Fruit fly (Drosophila melanogaster) whole organism, prepupa: ENCODE measurements around the gene CG42816.
A peak's percentile ranks its signal among the peaks of the same experiment; 100 is the strongest.

Source experiments
- Blimp-1 ChIP-seq: fragments of 200-800 bp; sonication (Bioruptor generic); optimal IDR thresholded peaks from 3 replicates; lab custom pipeline; 2017; ENCODE audit warnings: missing biosample characterization, missing genetic modification characterization, mild to moderate bottlenecking, moderate library complexity, missing genetic modification reagents
- CG10669 ChIP-seq: fragments of 200-800 bp; sonication (Bioruptor generic); optimal IDR thresholded peaks from 3 replicates; lab custom pipeline; 2018; ENCODE audit warnings: missing biosample characterization, mild to moderate bottlenecking, missing genetic modification characterization, moderate library complexity
- CG15336 ChIP-seq: fragments of 200-800 bp; sonication (Bioruptor generic); IDR thresholded peaks from 2 replicates; pipeline ENCODE4 v1.3.6; 2022; ENCODE audit warnings: missing biosample characterization, missing genetic modification characterization
- CG1621 ChIP-seq: fragments of 200-800 bp; sonication (Bioruptor generic); optimal IDR thresholded peaks from 3 replicates; lab custom pipeline; 2018; ENCODE audit warnings: missing biosample characterization, mild to moderate bottlenecking, missing genetic modification characterization
- CG31627 ChIP-seq: fragments of 200-800 bp; sonication (Bioruptor generic); optimal IDR thresholded peaks from 3 replicates; lab custom pipeline; 2016; ENCODE audit warnings: missing biosample characterization, missing genetic modification characterization
- CG32006 ChIP-seq: fragments of 200-800 bp; sonication (Bioruptor generic); optimal IDR thresholded peaks from 3 replicates; lab custom pipeline; 2017; ENCODE audit warnings: missing biosample characterization, mild to moderate bottlenecking, missing genetic modification characterization
- CG4318 ChIP-seq: fragments of 200-800 bp; sonication (Bioruptor generic); optimal IDR thresholded peaks from 3 replicates; lab custom pipeline; 2017; ENCODE audit warnings: missing biosample characterization, mild to moderate bottlenecking, missing genetic modification characterization
- CG6792 ChIP-seq: fragments of 200-800 bp; sonication (Bioruptor generic); optimal IDR thresholded peaks from 3 replicates; lab custom pipeline; 2016; ENCODE audit warnings: missing biosample characterization, missing genetic modification characterization
- CG6808 ChIP-seq: fragments of 200-800 bp; sonication (Bioruptor generic); optimal IDR thresholded peaks from 3 replicates; lab custom pipeline; 2017; ENCODE audit warnings: missing biosample characterization, missing genetic modification characterization, mild to moderate bottlenecking, moderate library complexity, missing genetic modification reagents
- CG6854 ChIP-seq: fragments of 200-800 bp; sonication (Bioruptor generic); optimal IDR thresholded peaks from 2 replicates; lab custom pipeline; 2017; ENCODE audit warnings: missing biosample characterization, mild to moderate bottlenecking, missing genetic modification characterization
- CG7368 ChIP-seq: fragments of 200-800 bp; sonication (Bioruptor generic); optimal IDR thresholded peaks from 3 replicates; lab custom pipeline; 2016; ENCODE audit warnings: missing biosample characterization, missing genetic modification characterization
- CG8632 ChIP-seq: fragments of 200-800 bp; sonication (Bioruptor generic); optimal IDR thresholded peaks from 3 replicates; lab custom pipeline; 2016; ENCODE audit warnings: missing biosample characterization, missing genetic modification characterization
- Eip75B ChIP-seq: fragments of 200-800 bp; sonication (Bioruptor generic); optimal IDR thresholded peaks from 3 replicates; lab custom pipeline; 2016; ENCODE audit warnings: missing biosample characterization, missing genetic modification characterization
- Ets21C ChIP-seq: fragments of 200-800 bp; sonication (Bioruptor generic); optimal IDR thresholded peaks from 3 replicates; lab custom pipeline; 2016; ENCODE audit warnings: missing biosample characterization, missing genetic modification characterization
- Gug ChIP-seq: fragments of 200-800 bp; sonication (Bioruptor generic); IDR thresholded peaks from 2 replicates; pipeline ENCODE4 v1.3.6; 2022; ENCODE audit warnings: missing biosample characterization, missing genetic modification characterization
- Hr39 ChIP-seq: fragments of 200-800 bp; sonication (Bioruptor generic); optimal IDR thresholded peaks from 2 replicates; lab custom pipeline; 2016; ENCODE audit warnings: missing biosample characterization, missing genetic modification characterization
- Hr4 ChIP-seq: fragments of 200-800 bp; sonication (Bioruptor generic); optimal IDR thresholded peaks from 3 replicates; lab custom pipeline; 2016; ENCODE audit warnings: missing biosample characterization, missing genetic modification characterization
- Lpt ChIP-seq: fragments of 200-800 bp; sonication (Bioruptor generic); optimal IDR thresholded peaks from 3 replicates; lab custom pipeline; 2016; ENCODE audit warnings: missing biosample characterization, missing genetic modification characterization
- Sox15 ChIP-seq: fragments of 200-800 bp; sonication (Bioruptor generic); optimal IDR thresholded peaks from 3 replicates; lab custom pipeline; 2016; ENCODE audit warnings: missing biosample characterization, missing genetic modification characterization
- acj6 ChIP-seq: fragments of 200-800 bp; sonication (Bioruptor generic); optimal IDR thresholded peaks from 3 replicates; lab custom pipeline; 2016; ENCODE audit warnings: missing biosample characterization, missing genetic modification characterization
- cyc ChIP-seq: fragments of 200-800 bp; sonication (Bioruptor generic); optimal IDR thresholded peaks from 3 replicates; lab custom pipeline; 2016; ENCODE audit warnings: missing biosample characterization, missing genetic modification characterization
- dac ChIP-seq: fragments of 200-800 bp; sonication (Bioruptor generic); optimal IDR thresholded peaks from 2 replicates; lab custom pipeline; 2017; ENCODE audit warnings: missing biosample characterization, mild to moderate bottlenecking, missing genetic modification characterization
- eg ChIP-seq: fragments of 200-800 bp; sonication (Bioruptor generic); IDR thresholded peaks from 3 replicates; pipeline ENCODE4 v1.3.6; 2022; ENCODE audit warnings: missing biosample characterization, missing genetic modification characterization
- esn ChIP-seq: fragments of 200-800 bp; sonication (Bioruptor generic); optimal IDR thresholded peaks from 2 replicates; lab custom pipeline; 2016; ENCODE audit warnings: missing biosample characterization, mild to moderate bottlenecking, missing genetic modification characterization, moderate library complexity
- fkh ChIP-seq: fragments of 200-800 bp; sonication (Bioruptor generic); optimal IDR thresholded peaks from 3 replicates; lab custom pipeline; 2017; ENCODE audit warnings: missing biosample characterization, mild to moderate bottlenecking, missing genetic modification characterization, moderate library complexity
- lz ChIP-seq: fragments of 200-800 bp; sonication (Bioruptor generic); optimal IDR thresholded peaks from 3 replicates; lab custom pipeline; 2016; ENCODE audit warnings: missing biosample characterization, missing genetic modification characterization
- net ChIP-seq: fragments of 200-800 bp; sonication (Bioruptor generic); optimal IDR thresholded peaks from 3 replicates; lab custom pipeline; 2016; ENCODE audit warnings: missing biosample characterization, missing genetic modification characterization
- pdm3 ChIP-seq: fragments of 200-800 bp; sonication (Bioruptor generic); optimal IDR thresholded peaks from 3 replicates; lab custom pipeline; 2016; ENCODE audit warnings: missing biosample characterization, missing genetic modification characterization
- ss ChIP-seq, 2 experiments: fragments of 200-800 bp; sonication (Bioruptor generic); optimal IDR thresholded peaks; 2 replicates in 1 of 2; 3 replicates in 1 of 2; lab custom pipeline; 2017 to 2018; ENCODE audit warnings: mild to moderate bottlenecking in 2 of 2, missing biosample characterization in 2 of 2, missing genetic modification characterization in 2 of 2, moderate library complexity in 1 of 2
- topi ChIP-seq: fragments of 200-800 bp; sonication (Bioruptor generic); optimal IDR thresholded peaks from 3 replicates; lab custom pipeline; 2016; ENCODE audit warnings: missing biosample characterization, missing genetic modification characterization
- vri ChIP-seq: fragments of 200-800 bp; sonication (Bioruptor generic); optimal IDR thresholded peaks from 3 replicates; lab custom pipeline; 2016; ENCODE audit warnings: missing biosample characterization, mild to moderate bottlenecking, missing genetic modification characterization

CG42816 gene

DNA sequence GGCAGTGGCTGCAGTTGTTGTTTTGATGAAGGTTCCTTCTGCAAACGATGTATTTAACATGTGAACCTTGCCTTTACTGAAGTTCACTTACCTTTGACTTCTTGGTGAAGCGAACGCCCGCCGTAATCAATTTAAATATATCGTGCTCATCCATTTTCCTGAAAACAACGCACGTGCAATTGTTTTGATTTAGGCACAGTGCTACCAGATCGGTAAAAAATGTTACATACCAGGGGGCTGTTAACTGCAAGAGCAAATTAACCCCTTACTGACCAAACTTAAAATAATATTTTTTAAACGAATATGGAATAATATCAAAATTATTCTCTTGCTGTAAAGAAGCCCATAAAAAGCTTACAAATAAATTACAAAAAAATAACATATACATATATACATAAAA, 7.1 kb upstream of the CG42816 start, which contains the start of gene ais (continued):
- TF ChIP-seq CG6792 (GFP tag; lab: Kevin White, UChicago): no peak
- no peak for TF ChIP-seq cyc (GFP tag; lab: Kevin White, UChicago)
- no peak for TF ChIP-seq CG15336 (GFP tag; lab: Robert Waterston, UW)
- TF ChIP-seq esn (GFP tag; lab: Kevin White, UChicago): peak; percentile 41
- peak; percentile 17 for TF ChIP-seq acj6 (GFP tag; lab: Kevin White, UChicago)

DNA sequence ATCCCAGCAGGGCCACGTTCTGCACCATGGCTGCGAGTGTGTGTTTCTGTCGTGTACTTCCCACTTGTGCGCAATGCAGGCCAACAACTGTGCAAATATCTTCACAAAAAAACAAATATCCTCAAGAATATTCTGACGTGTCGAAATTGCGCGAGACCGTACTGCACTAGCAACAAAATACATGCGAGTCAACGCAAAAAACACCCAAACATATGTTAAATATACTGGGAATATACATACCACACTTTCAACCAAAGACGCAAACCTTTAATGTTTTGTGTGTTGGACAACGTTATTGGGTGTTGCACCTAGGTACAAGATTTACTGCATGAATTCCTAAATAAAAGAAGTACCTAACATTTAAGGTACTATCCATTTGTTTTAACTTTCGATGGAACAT, 4.7 kb upstream of the CG42816 start, which contains the start of gene NUCB1:
NUCB1 (minus strand) TSS at position 173 of the 400 bp plus-strand sequence.
- TF ChIP-seq CG7368 (peak; percentile 23), Hr39 (GFP tag; lab: Kevin White, UChicago) (peak; percentile 15), CG31627 (GFP tag; lab: Kevin White, UChicago) (peak; percentile 13), eg (GFP tag; lab: Robert Waterston, UW) (peak; percentile 34; the same call in 2 of the 3 replicates), lz (GFP tag; lab: Kevin White, UChicago) (peak; percentile 14), vri (no peak), dac (GFP tag; lab: Kevin White, UChicago) (no peak), cyc (GFP tag; lab: Kevin White, UChicago) (peak; percentile 30), fkh (GFP tag; lab: Kevin White, UChicago) (peak; percentile 82)

DNA sequence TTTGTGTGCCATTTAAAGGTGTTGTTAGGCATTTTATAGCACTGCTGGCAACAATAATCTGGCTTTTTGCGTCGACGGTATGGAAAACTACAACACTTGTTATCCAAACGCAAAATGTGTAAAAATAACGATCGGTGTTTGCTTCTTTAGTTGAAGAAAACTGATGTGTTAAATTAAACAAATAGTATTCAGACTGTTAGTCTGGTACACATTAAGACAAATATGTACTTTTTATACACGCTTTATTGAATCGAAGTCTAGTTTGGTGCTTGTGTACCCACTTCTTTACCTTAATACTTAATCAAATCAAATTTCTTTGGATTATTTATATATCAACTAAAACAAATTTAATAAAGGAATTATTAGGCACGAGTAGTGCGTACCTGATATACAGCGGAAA, 5.9 kb downstream of the CG42816 start:
- peak; percentile 72 for TF ChIP-seq fkh (GFP tag; lab: Kevin White, UChicago)
- no peak for TF ChIP-seq Eip75B (GFP tag; lab: Kevin White, UChicago)

DNA sequence AAGACGTTTGTCGTGTGGAACGTTAAGA, 6.1 kb downstream of the CG42816 start, which contains the start of gene CG42815:
CG42815 (minus strand) TSS at position 20 of the 28 bp plus-strand sequence.
- TF ChIP-seq CG6792 (GFP tag; lab: Kevin White, UChicago): no peak
- TF ChIP-seq pdm3 (GFP tag; lab: Kevin White, UChicago): no peak
- no peak for TF ChIP-seq ss (GFP tag; optimal IDR thresholded peaks at IDR 0.05; lab: Kevin White, UChicago)
- no peak for TF ChIP-seq CG4318 (GFP tag; lab: Kevin White, UChicago)
- no peak for TF ChIP-seq topi (GFP tag; lab: Kevin White, UChicago)

DNA sequence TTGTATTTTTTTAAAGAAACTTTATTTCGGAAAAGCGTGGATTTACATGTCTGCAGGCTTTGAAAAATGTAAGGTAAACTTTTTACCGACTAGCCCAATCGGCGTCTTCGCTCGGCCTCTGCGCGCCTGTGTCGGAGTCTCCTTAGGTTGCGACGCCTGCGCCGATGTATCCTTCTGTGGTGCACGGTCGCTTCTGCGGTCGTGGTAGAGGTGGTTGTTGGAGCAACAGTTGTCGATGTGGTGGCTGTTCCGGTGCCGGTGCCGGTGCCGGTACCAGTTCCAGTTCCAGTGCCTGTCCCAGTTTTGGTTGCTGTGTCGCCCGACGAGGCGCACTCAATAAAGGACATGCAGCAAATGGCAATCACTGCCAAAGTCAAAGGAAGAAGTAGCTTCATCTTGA, 6.3 kb downstream of the CG42816 start:
- no peak for TF ChIP-seq Blimp-1
- TF ChIP-seq, all 60 proteins: peak for 0

DNA sequence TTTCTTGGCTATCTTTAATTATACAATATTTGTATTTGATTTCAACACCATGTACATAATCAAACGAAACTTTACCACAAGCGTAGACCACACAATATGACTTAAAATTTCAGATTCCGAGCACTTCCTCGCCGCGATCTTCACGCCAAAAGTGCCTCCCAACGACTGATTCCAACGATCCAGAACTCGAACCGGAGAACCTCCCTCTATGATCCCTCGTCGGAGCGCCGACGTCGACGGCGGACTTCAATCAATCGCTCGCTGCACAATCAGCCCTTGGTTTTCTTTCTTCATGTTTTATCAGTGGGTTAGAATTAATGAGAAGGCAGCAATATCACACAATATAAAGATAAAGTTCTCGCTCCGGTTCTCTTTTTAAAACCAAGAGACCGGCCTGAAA, 33.4 kb downstream of the CG42816 start, which contains the start of the genes Adgf-A and Adgf-A2:
Adgf-A (minus strand) TSS at position 172 of the 400 bp plus-strand sequence.
Adgf-A2 (minus strand) TSS at position 172 of the 400 bp plus-strand sequence.
- TF ChIP-seq Eip75B (GFP tag; lab: Kevin White, UChicago) (no peak), CG6808 (no peak), CG32006 (GFP tag; lab: Kevin White, UChicago) (no peak), Hr4 (no peak), CG6854 (GFP tag; lab: Kevin White, UChicago) (no peak), dac (GFP tag; lab: Kevin White, UChicago) (no peak), CG8632 (no peak), CG10669 (GFP tag; lab: Kevin White, UChicago) (no peak), Lpt (GFP tag; lab: Kevin White, UChicago) (no peak), Gug (GFP tag; lab: Robert Waterston, UW) (no peak), CG1621 (tag; lab: Kevin White, UChicago) (no peak), CG7368 (no peak), Blimp-1 (no peak), Ets21C (GFP tag; lab: Kevin White, UChicago) (no peak), Sox15 (GFP tag; lab: Kevin White, UChicago) (no peak), net (GFP tag; lab: Kevin White, UChicago) (no peak)
- TF ChIP-seq, all 60 proteins: peak for 0
